Fruit fly (Drosophila melanogaster) whole organism, embryonic: ENCODE results near the gene CG4593.

ENCODE experiments used
- Antp ChIP-seq: fragments of 200-800 bp; sonication (Bioruptor generic); optimal IDR thresholded peaks from 3 replicates; lab custom pipeline; 2016; ENCODE audit warnings: missing biosample characterization, missing genetic modification characterization
- C15 ChIP-seq: fragments of 200-800 bp; sonication (Bioruptor generic); IDR thresholded peaks from 3 replicates; pipeline ENCODE4 v1.3.6; 2022; ENCODE audit warnings: missing biosample characterization, missing genetic modification characterization
- CG11085 ChIP-seq: fragments of 200-800 bp; sonication (Bioruptor generic); IDR thresholded peaks from 2 replicates; pipeline ENCODE4 v1.3.6; 2022; ENCODE audit warnings: missing biosample characterization, missing genetic modification characterization
- CG11504 ChIP-seq: fragments of 200-800 bp; sonication (Bioruptor generic); optimal IDR thresholded peaks from 3 replicates; lab custom pipeline; 2019; ENCODE audit warnings: missing biosample characterization, mild to moderate bottlenecking, missing genetic modification characterization, moderate library complexity
- CG12391 ChIP-seq: fragments of 200-800 bp; sonication (Bioruptor generic); optimal IDR thresholded peaks from 3 replicates; lab custom pipeline; 2018; ENCODE audit warnings: missing biosample characterization, mild to moderate bottlenecking, missing genetic modification characterization, moderate library complexity
- CG13775 ChIP-seq: fragments of 200-800 bp; sonication (Bioruptor generic); optimal IDR thresholded peaks from 3 replicates; lab custom pipeline; 2017; ENCODE audit warnings: missing biosample characterization, mild to moderate bottlenecking, missing genetic modification characterization
- CG15011 ChIP-seq: fragments of 200-800 bp; sonication (Bioruptor generic); optimal IDR thresholded peaks from 3 replicates; lab custom pipeline; 2018; ENCODE audit warnings: missing biosample characterization, mild to moderate bottlenecking, missing genetic modification characterization
- CG15479 ChIP-seq: fragments of 200-800 bp; sonication (Bioruptor generic); optimal IDR thresholded peaks from 3 replicates; lab custom pipeline; 2019; ENCODE audit warnings: missing biosample characterization, mild to moderate bottlenecking, missing genetic modification characterization, moderate library complexity
- CG17328 ChIP-seq: fragments of 200-800 bp; sonication (Bioruptor generic); IDR thresholded peaks from 2 replicates; pipeline ENCODE4 v1.3.6; 2022; ENCODE audit warnings: missing biosample characterization, missing genetic modification characterization
- CG17829 ChIP-seq: fragments of 200-800 bp; optimal IDR thresholded peaks from 2 replicates; lab custom pipeline; 2019; ENCODE audit warnings: missing biosample characterization, mild to moderate bottlenecking, missing genetic modification characterization, moderate library complexity
- CG18476 ChIP-seq: fragments of 200-800 bp; sonication (Bioruptor generic); optimal IDR thresholded peaks from 2 replicates; lab custom pipeline; 2016; ENCODE audit warnings: missing biosample characterization, mild to moderate bottlenecking, missing genetic modification characterization
- CG2199 ChIP-seq: fragments of 200-800 bp; sonication (Bioruptor generic); IDR thresholded peaks from 3 replicates; pipeline ENCODE4 v1.3.6; 2022; ENCODE audit warnings: missing biosample characterization, missing genetic modification characterization
- CG2889 ChIP-seq: fragments of 200-800 bp; sonication (Bioruptor generic); IDR thresholded peaks from 3 replicates; pipeline ENCODE4 v1.3.6; 2022; ENCODE audit warnings: missing biosample characterization, missing genetic modification characterization
- CG32767 ChIP-seq: fragments of 200-800 bp; sonication (Bioruptor generic); IDR thresholded peaks from 2 replicates; pipeline ENCODE4 v1.3.6; 2022; ENCODE audit warnings: missing biosample characterization, missing genetic modification characterization
- CG34376 ChIP-seq: fragments of 200-800 bp; sonication (Bioruptor generic); optimal IDR thresholded peaks from 2 replicates; lab custom pipeline; 2018; ENCODE audit warnings: missing biosample characterization, mild to moderate bottlenecking, missing genetic modification characterization
- CG43689 ChIP-seq: fragments of 200-800 bp; sonication (Bioruptor generic); IDR thresholded peaks from 2 replicates; pipeline ENCODE4 v1.3.6; 2022; ENCODE audit warnings: missing biosample characterization, missing genetic modification characterization
- CG4424 ChIP-seq: fragments of 200-800 bp; sonication (Bioruptor generic); optimal IDR thresholded peaks from 3 replicates; lab custom pipeline; 2016; ENCODE audit warnings: missing biosample characterization, missing genetic modification characterization
- CG4820 ChIP-seq: fragments of 200-800 bp; sonication (Bioruptor generic); optimal IDR thresholded peaks from 3 replicates; lab custom pipeline; 2016; ENCODE audit warnings: missing biosample characterization, missing genetic modification characterization
- CG6791 ChIP-seq: fragments of 200-800 bp; sonication (Bioruptor generic); IDR thresholded peaks from 3 replicates; pipeline ENCODE4 v1.3.6; 2022; ENCODE audit warnings: missing biosample characterization, missing genetic modification characterization; ENCODE audit not compliant: partially characterized antibody
- CG7372 ChIP-seq: fragments of 200-800 bp; sonication (Bioruptor generic); IDR thresholded peaks from 2 replicates; pipeline ENCODE4 v1.3.6; 2022; ENCODE audit warnings: missing biosample characterization, missing genetic modification characterization
- CG8089 ChIP-seq: fragments of 200-800 bp; sonication (Bioruptor generic); optimal IDR thresholded peaks from 3 replicates; lab custom pipeline; 2016; ENCODE audit warnings: missing biosample characterization, missing genetic modification characterization
- CG9797 ChIP-seq: fragments of 200-800 bp; sonication (Bioruptor generic); optimal IDR thresholded peaks from 3 replicates; lab custom pipeline; 2018; ENCODE audit warnings: missing biosample characterization, mild to moderate bottlenecking, missing genetic modification characterization
- Dip2 ChIP-seq: fragments of 200-800 bp; sonication (Bioruptor generic); IDR thresholded peaks from 2 replicates; pipeline ENCODE4 v1.3.6; 2022; ENCODE audit warnings: missing biosample characterization, missing genetic modification characterization
- Drgx ChIP-seq: fragments of 200-800 bp; sonication (Bioruptor generic); IDR thresholded peaks from 2 replicates; pipeline ENCODE4 v1.3.6; 2022; ENCODE audit warnings: missing biosample characterization, missing genetic modification characterization
- E2f1 ChIP-seq: fragments of 200-800 bp; sonication (Bioruptor generic); IDR thresholded peaks from 2 replicates; pipeline ENCODE4 v1.3.6; 2022; ENCODE audit warnings: missing biosample characterization, missing genetic modification characterization
- Fer2 ChIP-seq: fragments of 200-800 bp; sonication (Bioruptor generic); optimal IDR thresholded peaks from 2 replicates; lab custom pipeline; 2018; ENCODE audit warnings: missing biosample characterization, mild to moderate bottlenecking, missing genetic modification characterization, moderate library complexity
- Fer3 ChIP-seq: fragments of 200-800 bp; sonication (Bioruptor generic); optimal IDR thresholded peaks from 2 replicates; lab custom pipeline; 2018; ENCODE audit warnings: missing biosample characterization, mild to moderate bottlenecking, missing genetic modification characterization, moderate library complexity
- Gsc ChIP-seq: fragments of 200-800 bp; sonication (Bioruptor generic); IDR thresholded peaks from 2 replicates; pipeline ENCODE4 v1.3.6; 2022; ENCODE audit warnings: missing biosample characterization, missing genetic modification characterization
- Meics ChIP-seq: fragments of 200-800 bp; sonication (Bioruptor generic); optimal IDR thresholded peaks from 2 replicates; lab custom pipeline; 2017; ENCODE audit warnings: missing biosample characterization, mild to moderate bottlenecking, missing genetic modification characterization
- NfI ChIP-seq: fragments of 200-800 bp; sonication (Bioruptor generic); optimal IDR thresholded peaks from 3 replicates; lab custom pipeline; 2018; ENCODE audit warnings: missing biosample characterization, mild to moderate bottlenecking, missing genetic modification characterization, moderate library complexity
- Rx ChIP-seq: fragments of 200-800 bp; sonication (Bioruptor generic); IDR thresholded peaks from 2 replicates; pipeline ENCODE4 v1.3.6; 2022; ENCODE audit warnings: missing biosample characterization, missing genetic modification characterization
- chn ChIP-seq: fragments of 200-800 bp; sonication (Bioruptor generic); optimal IDR thresholded peaks from 2 replicates; lab custom pipeline; 2016; ENCODE audit warnings: missing biosample characterization, missing genetic modification characterization
- dysf ChIP-seq: fragments of 200-800 bp; sonication (Bioruptor generic); IDR thresholded peaks from 3 replicates; pipeline ENCODE4 v1.3.6; 2022; ENCODE audit warnings: missing biosample characterization, missing genetic modification characterization
- en ChIP-seq: fragments of 200-800 bp; sonication (Bioruptor generic); optimal IDR thresholded peaks from 2 replicates; lab custom pipeline; 2016; ENCODE audit warnings: missing biosample characterization, missing genetic modification characterization
- fd96Cb ChIP-seq: fragments of 200-800 bp; sonication (Bioruptor generic); optimal IDR thresholded peaks from 2 replicates; lab custom pipeline; 2018; ENCODE audit warnings: missing biosample characterization, mild to moderate bottlenecking, missing genetic modification characterization, moderate library complexity
- gt ChIP-seq: fragments of 200-800 bp; sonication (Bioruptor generic); IDR thresholded peaks from 2 replicates; pipeline ENCODE4 v1.3.6; 2022; ENCODE audit warnings: missing biosample characterization, missing genetic modification characterization
- insv ChIP-seq, 2 experiments: fragments of 200-800 bp; sonication (Bioruptor generic); optimal IDR thresholded peaks; 3 replicates each; lab custom pipeline; 2016 to 2018; ENCODE audit warnings: missing biosample characterization in 2 of 2, missing genetic modification characterization in 2 of 2
- lbe ChIP-seq: fragments of 200-800 bp; sonication (Bioruptor generic); optimal IDR thresholded peaks from 2 replicates; lab custom pipeline; 2016; ENCODE audit warnings: missing biosample characterization, mild to moderate bottlenecking, missing genetic modification characterization
- luna ChIP-seq: fragments of 200-800 bp; sonication (Bioruptor generic); optimal IDR thresholded peaks from 2 replicates; lab custom pipeline; 2016; ENCODE audit warnings: missing biosample characterization, missing genetic modification characterization
- mirr ChIP-seq: fragments of 200-800 bp; sonication (Bioruptor generic); optimal IDR thresholded peaks from 3 replicates; lab custom pipeline; 2018; ENCODE audit warnings: missing biosample characterization, mild to moderate bottlenecking, missing genetic modification characterization
- mld ChIP-seq: fragments of 200-800 bp; sonication (Bioruptor generic); IDR thresholded peaks from 3 replicates; pipeline ENCODE4 v1.3.6; 2022; ENCODE audit warnings: missing biosample characterization, missing genetic modification characterization; ENCODE audit not compliant: partially characterized antibody
- nau ChIP-seq: fragments of 200-800 bp; sonication (Bioruptor generic); optimal IDR thresholded peaks from 3 replicates; lab custom pipeline; 2017; ENCODE audit warnings: missing biosample characterization, mild to moderate bottlenecking, missing genetic modification characterization, missing genetic modification reagents
- odd ChIP-seq: fragments of 200-800 bp; sonication (Bioruptor generic); optimal IDR thresholded peaks from 2 replicates; lab custom pipeline; 2017; ENCODE audit warnings: missing biosample characterization, mild to moderate bottlenecking, missing genetic modification characterization
- otp ChIP-seq: fragments of 200-800 bp; sonication (Bioruptor generic); IDR thresholded peaks from 3 replicates; pipeline ENCODE4, ENCODE4 v1.3.6; 2022; ENCODE audit warnings: missing biosample characterization, missing genetic modification characterization
- pfk ChIP-seq: fragments of 200-800 bp; sonication (Bioruptor generic); optimal IDR thresholded peaks from 2 replicates; lab custom pipeline; 2018; ENCODE audit warnings: missing biosample characterization, mild to moderate bottlenecking, missing genetic modification characterization, moderate library complexity
- phol ChIP-seq: fragments of 200-800 bp; sonication (Bioruptor generic); optimal IDR thresholded peaks from 3 replicates; lab custom pipeline; 2018; ENCODE audit warnings: missing biosample characterization, mild to moderate bottlenecking, missing genetic modification characterization, moderate library complexity
- sd ChIP-seq: fragments of 200-800 bp; sonication (Bioruptor generic); optimal IDR thresholded peaks from 3 replicates; lab custom pipeline; 2018; ENCODE audit warnings: missing biosample characterization, mild to moderate bottlenecking, missing genetic modification characterization, moderate library complexity
- sna ChIP-seq: fragments of 200-800 bp; sonication (Bioruptor generic); IDR thresholded peaks from 2 replicates; pipeline ENCODE4 v1.3.6; 2022; ENCODE audit warnings: missing biosample characterization, missing genetic modification characterization; ENCODE audit not compliant: partially characterized antibody
- z ChIP-seq: fragments of 200-800 bp; sonication (Bioruptor generic); IDR thresholded peaks from 3 replicates; pipeline ENCODE4 v1.3.6; 2022; ENCODE audit warnings: missing biosample characterization, missing genetic modification characterization

Gene CG4593

dm6 chrX:6985182-6985851 is 28.4 kb upstream of the CG4593 start (continued):
- peak; percentile 14 for TF ChIP-seq Meics
- TF ChIP-seq Rx (GFP tag; lab: Robert Waterston, UW): peak; percentile 39; the same call in 1 of the 2 replicates
- TF ChIP-seq Dip2: no peak
- TF ChIP-seq CG9797: no peak
- peak; percentile 80 for TF ChIP-seq CG4820 (GFP tag; lab: Kevin White, UChicago)
- no peak for TF ChIP-seq C15 (GFP tag; lab: Robert Waterston, UW)
- TF ChIP-seq nau (GFP tag; lab: Kevin White, UChicago): peak; percentile 52
- TF ChIP-seq CG2199 (GFP tag; lab: Robert Waterston, UW): no peak
- peak; percentile 90 for TF ChIP-seq CG12391 (tag; lab: Kevin White, UChicago)
- peak; percentile 82 for TF ChIP-seq CG17328
- peak; percentile 81 for TF ChIP-seq CG8089
- peak; percentile 88 for TF ChIP-seq CG17829 (tag; lab: Kevin White, UChicago)
- peak; percentile 71; the same call in 2 of the 3 replicates for TF ChIP-seq CG6791 (GFP tag; lab: Robert Waterston, UW)
- TF ChIP-seq NfI (GFP tag; lab: Kevin White, UChicago): peak; percentile 42
- no peak for TF ChIP-seq Fer2 (tag; lab: Kevin White, UChicago)
- peak; percentile 38 for TF ChIP-seq odd (GFP tag; lab: Kevin White, UChicago)
- 0 out of 2 replicates have a peak, but pooled peaks have one; percentile 7 for TF ChIP-seq CG43689 (GFP tag; lab: Robert Waterston, UW)
- peak; percentile 81 for TF ChIP-seq CG4424 (GFP tag; lab: Kevin White, UChicago)
- TF ChIP-seq pfk (GFP tag; lab: Kevin White, UChicago): peak; percentile 83
- TF ChIP-seq CG32767 (GFP tag; lab: Robert Waterston, UW): 0 out of 2 replicates have a peak, but pooled peaks have one; percentile 39
- TF ChIP-seq CG13775 (GFP tag; lab: Kevin White, UChicago): peak; percentile 71
- no peak for TF ChIP-seq insv (GFP tag; optimal IDR thresholded peaks at IDR 0.05; lab: Kevin White, UChicago)
- peak; percentile 72 for TF ChIP-seq Drgx
- no peak; the same call in 1 of the 2 replicates for TF ChIP-seq CG11085 (GFP tag; lab: Robert Waterston, UW)
- 0 out of 3 replicates have a peak, but pooled peaks have one; percentile 33 for TF ChIP-seq z (GFP tag; lab: Robert Waterston, UW)
- no peak for TF ChIP-seq mirr (GFP tag; lab: Kevin White, UChicago)
- TF ChIP-seq sna (GFP tag; lab: Robert Waterston, UW): no peak
- no peak; the same call in 2 of the 3 replicates for TF ChIP-seq mld
- TF ChIP-seq CG15479 (GFP tag; lab: Kevin White, UChicago): no peak
- peak; percentile 44 for TF ChIP-seq Fer3 (tag; lab: Kevin White, UChicago)
- no peak for TF ChIP-seq CG2889
- TF ChIP-seq sd (tag; lab: Kevin White, UChicago): peak; percentile 63
- no peak for TF ChIP-seq luna
- TF ChIP-seq CG11504: peak; percentile 79
- TF ChIP-seq CG7372 (GFP tag; lab: Robert Waterston, UW): peak; percentile 35; the same call in 1 of the 2 replicates
- TF ChIP-seq lbe (GFP tag; lab: Kevin White, UChicago): peak; percentile 92
- peak; percentile 68 for TF ChIP-seq Antp (GFP tag; lab: Kevin White, UChicago)
- peak; percentile 73 for TF ChIP-seq E2f1 (GFP tag; lab: Robert Waterston, UW)
- TF ChIP-seq en: peak; percentile 60
- TF ChIP-seq otp: peak; percentile 85
- peak; percentile 42; the same call in 1 of the 2 replicates for TF ChIP-seq Gsc (GFP tag; lab: Robert Waterston, UW)
- peak; percentile 86 for TF ChIP-seq chn
- TF ChIP-seq CG15011 (GFP tag; lab: Kevin White, UChicago): peak; percentile 42
- peak; percentile 83 for TF ChIP-seq fd96Cb (tag; lab: Kevin White, UChicago)
- TF ChIP-seq gt: 0 out of 2 replicates have a peak, but pooled peaks have one; percentile 39
- peak; percentile 60 for TF ChIP-seq CG18476 (GFP tag; lab: Kevin White, UChicago)
- peak; percentile 69; the same call in 2 of the 3 replicates for TF ChIP-seq dysf (GFP tag; lab: Robert Waterston, UW)
- peak; percentile 81 for TF ChIP-seq phol (tag; lab: Kevin White, UChicago)
- TF ChIP-seq CG34376 (GFP tag; lab: Kevin White, UChicago): no peak
